Fruit fly (Drosophila melanogaster) whole organism, prepupa: Measurements from ENCODE around the gene WDR79.
A peak's percentile ranks its signal among the peaks of the same experiment; 100 is the strongest.

ENCODE experiments used
- CG16779 ChIP-seq: fragments of 200-800 bp; sonication (Bioruptor generic); optimal IDR thresholded peaks from 3 replicates; lab custom pipeline; 2017; ENCODE audit warnings: missing biosample characterization, mild to moderate bottlenecking, missing genetic modification characterization
- CG3032 ChIP-seq: fragments of 200-800 bp; optimal IDR thresholded peaks from 2 replicates; lab custom pipeline; 2019; ENCODE audit warnings: missing biosample characterization, mild to moderate bottlenecking, missing genetic modification characterization, moderate library complexity
- Eip75B ChIP-seq: fragments of 200-800 bp; sonication (Bioruptor generic); optimal IDR thresholded peaks from 3 replicates; lab custom pipeline; 2016; ENCODE audit warnings: missing biosample characterization, missing genetic modification characterization
- Hr4 ChIP-seq: fragments of 200-800 bp; sonication (Bioruptor generic); optimal IDR thresholded peaks from 3 replicates; lab custom pipeline; 2016; ENCODE audit warnings: missing biosample characterization, missing genetic modification characterization
- Sox14 ChIP-seq: fragments of 200-800 bp; sonication (Bioruptor generic); optimal IDR thresholded peaks from 3 replicates; lab custom pipeline; 2016; ENCODE audit warnings: missing biosample characterization, missing genetic modification characterization
- achi ChIP-seq: fragments of 200-800 bp; sonication (Bioruptor generic); optimal IDR thresholded peaks from 3 replicates; lab custom pipeline; 2016; ENCODE audit warnings: missing biosample characterization, missing genetic modification characterization
- fkh ChIP-seq: fragments of 200-800 bp; sonication (Bioruptor generic); optimal IDR thresholded peaks from 3 replicates; lab custom pipeline; 2017; ENCODE audit warnings: missing biosample characterization, mild to moderate bottlenecking, missing genetic modification characterization, moderate library complexity
- net ChIP-seq: fragments of 200-800 bp; sonication (Bioruptor generic); optimal IDR thresholded peaks from 3 replicates; lab custom pipeline; 2016; ENCODE audit warnings: missing biosample characterization, missing genetic modification characterization
- pdm3 ChIP-seq: fragments of 200-800 bp; sonication (Bioruptor generic); optimal IDR thresholded peaks from 3 replicates; lab custom pipeline; 2016; ENCODE audit warnings: missing biosample characterization, missing genetic modification characterization
- spab ChIP-seq: fragments of 200-800 bp; sonication (Bioruptor generic); optimal IDR thresholded peaks from 2 replicates; lab custom pipeline; 2017; ENCODE audit warnings: missing biosample characterization, mild to moderate bottlenecking, missing genetic modification characterization, missing genetic modification reagents
- svp ChIP-seq: fragments of 200-800 bp; sonication (Bioruptor generic); peaks from one replicate; lab custom pipeline; 2016; ENCODE audit warnings: missing biosample characterization, missing genetic modification characterization

DNA sequence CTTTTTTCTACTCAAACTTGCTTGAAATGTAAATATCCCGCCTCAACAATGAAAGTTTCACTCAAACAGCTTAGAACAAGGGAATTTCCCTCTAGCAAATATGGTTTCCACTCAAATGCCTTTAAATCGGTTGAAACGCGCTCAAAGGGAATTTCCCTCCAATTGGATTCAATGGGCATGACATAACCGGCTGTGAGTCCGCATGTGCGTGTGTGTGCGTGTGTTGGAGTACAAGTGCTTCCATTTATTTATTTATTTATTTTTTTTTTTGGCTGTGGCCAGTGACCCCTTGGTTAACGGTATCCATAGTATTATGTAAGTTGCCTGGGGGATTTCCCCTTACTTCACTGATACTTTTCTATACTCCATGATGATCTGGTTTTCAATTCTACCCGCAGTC, 51.4 kb downstream of the WDR79 start:
- TF ChIP-seq Eip75B (GFP tag; lab: Kevin White, UChicago) (no peak), achi (GFP tag; lab: Kevin White, UChicago) (no peak), svp (GFP tag; lab: Kevin White, UChicago) (no peak), CG3032 (tag; lab: Kevin White, UChicago) (no peak), spab (no peak), fkh (GFP tag; lab: Kevin White, UChicago) (peak; percentile 39), CG16779 (no peak), pdm3 (GFP tag; lab: Kevin White, UChicago) (no peak), Sox14 (GFP tag; lab: Kevin White, UChicago) (no peak), net (no peak), Hr4 (GFP tag; lab: Kevin White, UChicago) (no peak)
